Worm (Caenorhabditis elegans): ENCODE results near the gene srx-34.
A peak's percentile ranks its signal among the peaks of the same experiment; 100 is the strongest.

srx-34 gene

ce11 chrV:7157089-7157488 lies 37.0 kb upstream of the srx-34 start, which contains the start of gene ugt-39 (continued):
- no peak for TF ChIP-seq attf-4 (tag; optimal IDR thresholded peaks at IDR 0.05)
- no peak for TF ChIP-seq madf-9 (GFP tag; conservative IDR thresholded peaks at IDR 0.05)
- TF ChIP-seq mes-2 (tag; optimal IDR thresholded peaks at IDR 0.05; ENCODE audit: poor library complexity, severe bottlenecking): no peak
- TF ChIP-seq arid-1 (GFP tag; conservative IDR thresholded peaks at IDR 0.05): no peak
- peak; percentile 28 for TF ChIP-seq nhr-77 (tag; optimal IDR thresholded peaks at IDR 0.05)
- TF ChIP-seq nhr-10 (tag; optimal IDR thresholded peaks at IDR 0.05): no peak

DNA sequence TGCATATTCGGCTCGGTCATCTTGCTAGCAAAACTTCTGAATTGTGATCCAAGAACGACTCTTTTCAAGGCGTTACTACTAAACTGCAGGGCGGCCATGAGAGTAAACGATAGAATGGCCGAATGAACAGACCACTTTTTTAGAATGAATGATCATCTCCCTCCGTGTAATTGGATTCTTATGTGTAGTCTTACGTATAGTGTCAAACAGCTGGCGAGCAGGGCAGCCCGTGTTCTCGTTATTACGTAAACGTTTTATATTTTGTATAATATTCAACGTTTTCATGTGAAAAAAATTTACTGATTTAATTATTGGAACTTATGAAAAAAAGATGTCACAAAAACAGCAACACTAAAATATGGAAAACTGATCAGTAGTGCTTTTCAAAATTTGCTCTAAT lies 36.0 kb upstream of the srx-34 start, which contains the start of gene F10D2.10:
Gene F10D2.10 (minus strand): TSS at position 101 of the 400 bp plus-strand sequence.
- TF ChIP-seq aha-1 (tag): peak; percentile 68
- TF ChIP-seq lin-39 (tag; optimal IDR thresholded peaks at IDR 0.05): no peak

DNA sequence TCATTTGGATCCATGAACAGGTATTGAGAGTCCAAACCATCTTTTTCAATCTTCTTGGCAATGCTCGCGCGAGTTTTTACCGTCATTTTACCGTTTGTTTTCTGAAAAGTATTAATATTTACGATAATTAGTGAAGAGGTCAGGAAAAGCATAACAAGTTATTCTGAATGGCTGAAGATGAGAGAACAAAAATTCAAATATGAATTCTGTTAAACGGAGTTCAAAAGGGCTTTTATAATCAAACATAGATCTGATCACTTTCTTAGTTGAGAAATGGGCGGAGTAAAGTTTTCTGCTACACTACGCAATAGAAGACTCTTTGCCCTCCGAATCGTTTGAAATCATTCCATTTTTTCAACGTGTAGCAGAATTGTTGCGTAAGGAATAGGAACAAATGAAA lies 33.0 kb upstream of the srx-34 start, which contains the start of gene fat-7:
Gene fat-7 (minus strand): TSS at position 101 of the 400 bp plus-strand sequence.
- TF ChIP-seq zip-11 (GFP tag; IDR thresholded peaks at IDR 0.05) (no peak), zip-2 (tag; optimal IDR thresholded peaks at IDR 0.05) (no peak), hmg-1.1 (GFP tag; IDR thresholded peaks at IDR 0.05) (no peak), ceh-44 (GFP tag; IDR thresholded peaks at IDR 0.05) (no peak), Y5F2A.4 (GFP tag; optimal IDR thresholded peaks at IDR 0.05) (no peak), duxl-1 (tag; optimal IDR thresholded peaks at IDR 0.05; ENCODE audit: poor library complexity) (no peak), egl-43 (GFP tag; IDR thresholded peaks at IDR 0.05) (no peak), nhr-237 (tag; optimal IDR thresholded peaks at IDR 0.05) (no peak), F49E8.2 (tag; optimal IDR thresholded peaks at IDR 0.05; ENCODE audit: borderline replicate concordance) (no peak), tra-1 (GFP tag; IDR thresholded peaks at IDR 0.05) (no peak), ZK337.2 (GFP tag; IDR thresholded peaks at IDR 0.05) (no peak), set-16 (GFP tag; IDR thresholded peaks at IDR 0.05) (no peak), F26F4.8 (GFP tag; conservative IDR thresholded peaks at IDR 0.05) (no peak), Y48G9A.11 (GFP tag; IDR thresholded peaks at IDR 0.05) (no peak)

DNA sequence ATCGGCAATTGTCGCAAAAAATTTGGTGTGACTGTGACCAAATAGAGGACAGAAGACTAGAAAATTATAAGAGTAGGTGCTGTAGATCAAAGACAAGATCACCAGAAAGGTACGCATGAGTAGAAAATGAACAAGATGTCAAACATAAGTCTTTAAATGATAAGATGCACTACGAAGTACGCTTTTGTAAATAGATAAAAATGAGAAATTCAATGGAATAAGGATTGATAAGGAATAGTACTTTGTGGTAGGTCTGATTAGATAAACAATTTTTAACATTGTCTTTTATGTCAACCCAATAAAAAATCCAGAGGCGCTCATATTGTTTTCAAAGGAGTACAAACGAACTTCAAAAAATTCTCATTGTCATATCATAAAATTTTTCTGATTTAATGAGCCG lies 30.5 kb upstream of the srx-34 start, which contains the start of gene F10D2.8:
Gene F10D2.8 (minus strand): TSS at position 145 of the 400 bp plus-strand sequence.
- TF ChIP-seq daf-16 (GFP tag; optimal IDR thresholded peaks at IDR 0.05): no peak
- TF ChIP-seq daf-16 (tag; optimal IDR thresholded peaks at IDR 0.05): peak; percentile 83
- TF ChIP-seq hlh-30 (tag; optimal IDR thresholded peaks at IDR 0.05; ENCODE audit: insufficient read depth): no peak
- TF ChIP-seq nhr-48 (tag; optimal IDR thresholded peaks at IDR 0.05): peak; percentile 36
- TF ChIP-seq pqm-1 (tag; optimal IDR thresholded peaks at IDR 0.05): peak; percentile 62
- TF ChIP-seq lin-29 (GFP tag; IDR thresholded peaks at IDR 0.05): no peak
- TF ChIP-seq duxl-1 (tag; optimal IDR thresholded peaks at IDR 0.05; ENCODE audit: poor library complexity): no peak
- TF ChIP-seq nhr-77 (tag; optimal IDR thresholded peaks at IDR 0.05): peak; percentile 26
- TF ChIP-seq D1046.2 (GFP tag; IDR thresholded peaks at IDR 0.05): no peak
- TF ChIP-seq F44E2.7 (GFP tag; IDR thresholded peaks at IDR 0.05): no peak
- TF ChIP-seq nhr-28 (tag; optimal IDR thresholded peaks at IDR 0.05): peak; percentile 99
- TF ChIP-seq daf-19 (GFP tag; conservative IDR thresholded peaks at IDR 0.05): no peak
- no peak for TF ChIP-seq ama-1 (optimal IDR thresholded peaks at IDR 0.05)
- no peak for TF ChIP-seq Y5F2A.4 (GFP tag; optimal IDR thresholded peaks at IDR 0.05)
- no peak for TF ChIP-seq R02D3.7 (tag; optimal IDR thresholded peaks at IDR 0.05)
- TF ChIP-seq nhr-237 (tag; optimal IDR thresholded peaks at IDR 0.05): no peak
- TF ChIP-seq nhr-102 (tag; optimal IDR thresholded peaks at IDR 0.05): peak; percentile 52
- no peak for TF ChIP-seq egl-43 (GFP tag; IDR thresholded peaks at IDR 0.05)
- peak; percentile 85 for TF ChIP-seq dmd-6 (GFP tag; IDR thresholded peaks at IDR 0.05)
- peak; percentile 69 for TF ChIP-seq dve-1 (tag; optimal IDR thresholded peaks at IDR 0.05; ENCODE audit: insufficient read depth)
- TF ChIP-seq aha-1 (tag): no peak

All from whole organism, L4 larva.